Worm (Caenorhabditis elegans): ENCODE results near the gene F01D5.8.

Gene F01D5.8

DNA sequence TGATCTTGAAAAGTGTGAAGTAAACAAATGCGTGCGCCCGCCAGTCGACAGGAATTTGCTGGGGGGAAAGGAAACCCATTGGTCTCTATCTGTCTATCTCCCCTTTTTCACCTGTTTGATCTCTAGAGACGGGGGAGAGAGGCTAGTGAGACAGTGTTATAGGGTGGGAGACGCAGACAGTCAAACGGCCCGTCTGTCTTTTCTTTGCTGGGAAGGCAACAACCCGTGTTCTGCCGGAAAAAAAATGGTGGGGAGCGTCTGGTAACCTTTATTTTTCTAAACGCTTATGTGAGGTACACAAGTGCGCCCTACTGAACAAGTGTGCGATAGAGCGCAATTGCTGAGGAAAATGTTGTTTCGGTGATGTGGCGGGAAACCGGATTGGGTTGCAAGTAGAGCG lies 40.0 kb downstream of the F01D5.8 start:
- TF ChIP-seq unc-86 (tag; optimal IDR thresholded peaks at IDR 0.05) (no peak), nhr-47 (tag; optimal IDR thresholded peaks at IDR 0.05) (peak; percentile 64), dsc-1 (tag; optimal IDR thresholded peaks at IDR 0.05) (no peak), ztf-11 (tag; optimal IDR thresholded peaks at IDR 0.05) (peak in 1 of 2 experiments; percentile 4), snu-23 (GFP tag; optimal IDR thresholded peaks at IDR 0.05) (peak; percentile 85), unc-30 (tag; optimal IDR thresholded peaks at IDR 0.05) (no peak), dpl-1 (GFP tag; optimal IDR thresholded peaks at IDR 0.05) (peak; percentile 41 to 56 (median 48)), lin-15B (tag; optimal IDR thresholded peaks at IDR 0.05) (peak; percentile 0), skn-1 (tag; optimal IDR thresholded peaks at IDR 0.05) (peak; percentile 51), hlh-17 (GFP tag; optimal IDR thresholded peaks at IDR 0.05; ENCODE audit: borderline replicate concordance) (no peak), nhr-237 (tag; optimal IDR thresholded peaks at IDR 0.05) (peak; percentile 33), nhr-19 (GFP tag; conservative IDR thresholded peaks at IDR 0.05) (peak; percentile 80), efl-1 (optimal IDR thresholded peaks at IDR 0.05) (peak; percentile 55 to 62), efl-1 (GFP tag; optimal IDR thresholded peaks at IDR 0.05 in 1 of 2) (peak; percentile 59 to 96), Y116A8C.19 (tag; optimal IDR thresholded peaks at IDR 0.05; ENCODE audit: borderline replicate concordance) (no peak), blmp-1 (tag; optimal IDR thresholded peaks at IDR 0.05) (peak; percentile 77), pag-3 (tag; optimal IDR thresholded peaks at IDR 0.05; ENCODE audit: borderline replicate concordance, insufficient read depth) (peak; percentile 66), fos-1 (tag; optimal IDR thresholded peaks at IDR 0.05) (no peak), F16B12.6 (tag; optimal IDR thresholded peaks at IDR 0.05) (peak; percentile 11), hlh-4 (tag; optimal IDR thresholded peaks at IDR 0.05) (no peak), xbp-1 (tag; optimal IDR thresholded peaks at IDR 0.05) (peak; percentile 41), mef-2 (tag; optimal IDR thresholded peaks at IDR 0.05) (no peak), elt-2 (tag; optimal IDR thresholded peaks at IDR 0.05) (no peak), fkh-8 (tag; optimal IDR thresholded peaks at IDR 0.05) (peak; percentile 24), nhr-90 (tag; optimal IDR thresholded peaks at IDR 0.05; ENCODE audit: poor library complexity) (peak; percentile 82), vab-15 (tag; optimal IDR thresholded peaks at IDR 0.05) (no peak), lin-14 (GFP tag; optimal IDR thresholded peaks at IDR 0.05) (peak; percentile 92), tbx-2 (tag; optimal IDR thresholded peaks at IDR 0.05) (peak; percentile 66), efl-3 (GFP tag; optimal IDR thresholded peaks at IDR 0.05) (peak; percentile 12), lin-35 (GFP tag; optimal IDR thresholded peaks at IDR 0.05) (peak; percentile 43 to 79), C16A3.4 (tag; optimal IDR thresholded peaks at IDR 0.05) (peak; percentile 32), nhr-85 (tag) (peak; percentile 97), irx-1 (tag; optimal IDR thresholded peaks at IDR 0.05) (peak; percentile 44), sup-37 (GFP tag; optimal IDR thresholded peaks at IDR 0.05) (no peak), rnt-1 (tag; optimal IDR thresholded peaks at IDR 0.05) (peak; percentile 68), nhr-20 (tag; optimal IDR thresholded peaks at IDR 0.05) (peak; percentile 91), jun-1 (tag; optimal IDR thresholded peaks at IDR 0.05) (peak; percentile 75), unc-130 (tag; optimal IDR thresholded peaks at IDR 0.05) (peak; percentile 48), tlp-1 (tag; optimal IDR thresholded peaks at IDR 0.05) (no peak), mep-1 (tag; optimal IDR thresholded peaks at IDR 0.05) (peak; percentile 80), grh-1 (GFP tag; IDR thresholded peaks at IDR 0.05) (peak; percentile 41; the same call in 1 of the 2 replicates), lin-13 (GFP tag; optimal IDR thresholded peaks at IDR 0.05) (peak; percentile 55), nhr-71 (tag; optimal IDR thresholded peaks at IDR 0.05) (peak; percentile 89), snpc-4 (tag; optimal IDR thresholded peaks at IDR 0.05) (peak; percentile 64), egl-13 (tag; optimal IDR thresholded peaks at IDR 0.05) (no peak), lsy-2 (tag; optimal IDR thresholded peaks at IDR 0.05) (peak; percentile 59 to 66), nhr-77 (tag; optimal IDR thresholded peaks at IDR 0.05) (peak; percentile 91), C34B4.2 (tag; optimal IDR thresholded peaks at IDR 0.05) (no peak), elt-3 (tag; optimal IDR thresholded peaks at IDR 0.05) (peak in 4 of 6 experiments; percentile 3 to 65 (median 62)), swsn-7 (tag; optimal IDR thresholded peaks at IDR 0.05) (peak; percentile 60), C04F5.9 (tag; optimal IDR thresholded peaks at IDR 0.05) (no peak), pax-3 (tag; optimal IDR thresholded peaks at IDR 0.05) (no peak), ceh-82 (tag; optimal IDR thresholded peaks at IDR 0.05) (peak in 1 of 3 experiments; percentile 15)
